Worm (Caenorhabditis elegans): ENCODE data around the gene sru-8.

The sru-8 gene

ce11 chrV:9841376-9841775 lies 2.3 kb upstream of the sru-8 start, which contains the start of gene sru-36:
TSS of gene sru-36 (plus strand) at chrV:9841676.
- TF ChIP-seq unc-62 (GFP tag; optimal IDR thresholded peaks at IDR 0.05): no peak
- no peak for TF ChIP-seq ceh-88 (GFP tag; IDR thresholded peaks at IDR 0.05)
- TF ChIP-seq hlh-17 (GFP tag; optimal IDR thresholded peaks at IDR 0.05; ENCODE audit: borderline replicate concordance): no peak
- no peak for TF ChIP-seq lin-39 (tag; optimal IDR thresholded peaks at IDR 0.05)

ce11 chrV:9848576-9848975 lies 4.9 kb downstream of the sru-8 start:
- no peak for TF ChIP-seq nhr-19 (GFP tag; conservative IDR thresholded peaks at IDR 0.05)
- TF ChIP-seq unc-130 (tag; optimal IDR thresholded peaks at IDR 0.05): no peak
- no peak for TF ChIP-seq nhr-84 (tag; optimal IDR thresholded peaks at IDR 0.05)
- TF ChIP-seq lin-35 (GFP tag; optimal IDR thresholded peaks at IDR 0.05): no peak

- TF ChIP-seq isw-1 (GFP tag; IDR thresholded peaks at IDR 0.05) (no peak), lsy-2 (tag; optimal IDR thresholded peaks at IDR 0.05) (peak in 1 of 2 experiments; percentile 12), lin-35 (GFP tag; optimal IDR thresholded peaks at IDR 0.05) (peak in 1 of 2 experiments; percentile 4), alr-1 (tag; optimal IDR thresholded peaks at IDR 0.05; ENCODE audit: borderline replicate concordance) (no peak), pqm-1 (tag; optimal IDR thresholded peaks at IDR 0.05) (no peak), fos-1 (tag; optimal IDR thresholded peaks at IDR 0.05) (no peak), lin-14 (GFP tag; optimal IDR thresholded peaks at IDR 0.05) (peak; percentile 67), nhr-47 (tag; optimal IDR thresholded peaks at IDR 0.05) (no peak), mep-1 (tag; optimal IDR thresholded peaks at IDR 0.05) (peak; percentile 6), fkh-8 (tag; optimal IDR thresholded peaks at IDR 0.05) (no peak), lin-13 (GFP tag; optimal IDR thresholded peaks at IDR 0.05) (no peak), lir-3 (tag; optimal IDR thresholded peaks at IDR 0.05; ENCODE audit: poor library complexity) (no peak), efl-1 (optimal IDR thresholded peaks at IDR 0.05) (peak in 1 of 2 experiments; percentile 1), efl-1 (GFP tag; optimal IDR thresholded peaks at IDR 0.05 in 1 of 2) (no peak), ceh-82 (tag; optimal IDR thresholded peaks at IDR 0.05) (peak in 1 of 3 experiments; percentile 19)
Measured at ce11 chrV:9853801-9854200, 10.1 kb downstream of the sru-8 start.

ce11 chrV:9855920-9856852 lies 12.5 kb downstream of the sru-8 start:
- no peak for TF ChIP-seq pqm-1 (tag; optimal IDR thresholded peaks at IDR 0.05)
- no peak for TF ChIP-seq isw-1 (GFP tag; IDR thresholded peaks at IDR 0.05)
- TF ChIP-seq Y116A8C.19 (tag; optimal IDR thresholded peaks at IDR 0.05; ENCODE audit: borderline replicate concordance): no peak
- peak; percentile 38 to 40 for TF ChIP-seq lsy-2 (tag; optimal IDR thresholded peaks at IDR 0.05)
- TF ChIP-seq egl-27 (tag; optimal IDR thresholded peaks at IDR 0.05): no peak
- no peak for TF ChIP-seq nhr-77 (tag; optimal IDR thresholded peaks at IDR 0.05)
- TF ChIP-seq dpl-1 (GFP tag; optimal IDR thresholded peaks at IDR 0.05): peak in 2 of 3 experiments; percentile 45 to 51
- no peak for TF ChIP-seq ceh-88 (GFP tag; IDR thresholded peaks at IDR 0.05)
- TF ChIP-seq lin-39 (tag; optimal IDR thresholded peaks at IDR 0.05): no peak
- TF ChIP-seq sox-4 (tag; optimal IDR thresholded peaks at IDR 0.05): no peak
- no peak for TF ChIP-seq nhr-11 (tag; optimal IDR thresholded peaks at IDR 0.05)
- TF ChIP-seq dsc-1 (tag; optimal IDR thresholded peaks at IDR 0.05): peak; percentile 9
- TF ChIP-seq tlp-1 (tag; optimal IDR thresholded peaks at IDR 0.05): no peak
- TF ChIP-seq lir-3 (tag; optimal IDR thresholded peaks at IDR 0.05; ENCODE audit: poor library complexity): no peak
- TF ChIP-seq zip-4 (GFP tag; optimal IDR thresholded peaks at IDR 0.05): no peak
- TF ChIP-seq hpl-2 (GFP tag; optimal IDR thresholded peaks at IDR 0.05): no peak
- TF ChIP-seq tbx-2 (tag; optimal IDR thresholded peaks at IDR 0.05): peak; percentile 33
- no peak for TF ChIP-seq skn-1 (tag; optimal IDR thresholded peaks at IDR 0.05)
- TF ChIP-seq mef-2 (tag; optimal IDR thresholded peaks at IDR 0.05): no peak
- no peak for TF ChIP-seq ets-5 (GFP tag; IDR thresholded peaks at IDR 0.05)
- TF ChIP-seq mdl-1 (tag; optimal IDR thresholded peaks at IDR 0.05): peak in 1 of 2 experiments; percentile 32
- TF ChIP-seq nhr-28 (tag; optimal IDR thresholded peaks at IDR 0.05): no peak
- TF ChIP-seq nhr-12 (tag; optimal IDR thresholded peaks at IDR 0.05): no peak
- no peak for TF ChIP-seq C34B4.2 (tag; optimal IDR thresholded peaks at IDR 0.05)
- TF ChIP-seq aha-1 (tag; optimal IDR thresholded peaks at IDR 0.05): no peak
- no peak for TF ChIP-seq ces-1 (GFP tag; optimal IDR thresholded peaks at IDR 0.05)
- TF ChIP-seq snu-23 (GFP tag; optimal IDR thresholded peaks at IDR 0.05): peak; percentile 61
- TF ChIP-seq ceh-90 (tag; optimal IDR thresholded peaks at IDR 0.05): no peak
- no peak for TF ChIP-seq unc-98 (GFP tag; IDR thresholded peaks at IDR 0.05)
- no peak for TF ChIP-seq unc-62 (GFP tag; optimal IDR thresholded peaks at IDR 0.05)
